Fruit fly (Drosophila melanogaster): ENCODE results near the gene CG14395.

- TF ChIP-seq Dll (optimal IDR thresholded peaks at IDR 0.05) (no peak), psq (optimal IDR thresholded peaks at IDR 0.05) (no peak), pan (optimal IDR thresholded peaks at IDR 0.05) (no peak), CG8478 (optimal IDR thresholded peaks at IDR 0.05) (no peak), usp (GFP tag; optimal IDR thresholded peaks at IDR 0.05) (no peak)
These were observed 9.9 kb upstream of the CG14395 start for dm6 chr3R:12652736-12653135.
